Worm (Caenorhabditis elegans) whole organism, L4/young adult: ENCODE results near the gene K03B4.4.

ENCODE experiments used
- W03F9.2 ChIP-seq: fragments of 150-350 bp; optimal IDR thresholded peaks from 2 replicates; lab custom pipeline; 2014; ENCODE audit warnings: missing biosample characterization, missing genetic modification characterization
- him-1 ChIP-seq: sonication (generic microtip); optimal IDR thresholded peaks from 2 replicates; lab custom pipeline; 2016; ENCODE audit warnings: missing genotype, missing genetic modification reagents, missing genetic modification characterization, missing compliant biosample characterization

DNA sequence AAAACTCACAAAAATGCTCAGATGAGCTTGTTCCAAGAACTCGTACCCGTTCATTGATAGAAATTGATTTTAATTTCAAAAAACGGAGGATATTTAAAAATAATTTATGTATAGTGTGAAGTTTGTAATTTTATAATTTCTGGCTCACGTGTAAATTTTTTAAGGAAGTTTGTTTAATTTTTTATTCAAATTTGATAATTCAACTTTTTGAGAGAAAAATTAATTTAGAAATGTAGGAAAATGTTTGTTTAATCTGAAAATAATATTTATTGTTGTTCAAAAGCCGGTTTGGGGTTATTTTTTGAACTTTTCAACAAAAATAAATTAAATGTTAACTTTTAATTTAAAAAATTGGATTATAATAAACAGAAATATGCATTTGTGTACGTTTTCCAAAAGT lies 5.7 kb upstream of the K03B4.4 start, which contains the start of gene K03B4.6:
- TF ChIP-seq him-1 (no peak), W03F9.2 (tag; lab: Kevin White, UChicago) (no peak)
